Worm (Caenorhabditis elegans): ENCODE results near the gene mcm-2.

- TF ChIP-seq zip-2 (tag; optimal IDR thresholded peaks at IDR 0.05) (no peak), mes-2 (tag; optimal IDR thresholded peaks at IDR 0.05; ENCODE audit: poor library complexity, severe bottlenecking) (no peak)
Measured at ce11 chrII:12039039-12039438, 32.6 kb upstream of the mcm-2 start, which contains the start of gene tpi-1.
